Fruit fly (Drosophila melanogaster) whole organism, embryonic: Measurements from ENCODE around the gene nkt.
A peak's percentile ranks its signal among the peaks of the same experiment; 100 is the strongest.

Experiments used
- Atf6 ChIP-seq: fragments of 200-800 bp; sonication (Bioruptor generic); IDR thresholded peaks from 2 replicates; pipeline ENCODE4 v1.3.6; 2022; ENCODE audit warnings: missing biosample characterization, missing genetic modification characterization
- CG11560 ChIP-seq: fragments of 200-800 bp; sonication (Bioruptor generic); IDR thresholded peaks from 3 replicates; pipeline ENCODE4 v1.3.6; 2022; ENCODE audit warnings: missing biosample characterization, missing genetic modification characterization
- CG12391 ChIP-seq: fragments of 200-800 bp; sonication (Bioruptor generic); optimal IDR thresholded peaks from 3 replicates; lab custom pipeline; 2018; ENCODE audit warnings: missing biosample characterization, mild to moderate bottlenecking, missing genetic modification characterization, moderate library complexity
- CG13123 ChIP-seq: fragments of 200-800 bp; sonication (Bioruptor generic); optimal IDR thresholded peaks from 2 replicates; lab custom pipeline; 2016; ENCODE audit warnings: missing biosample characterization, missing genetic modification characterization
- CG13775 ChIP-seq: fragments of 200-800 bp; sonication (Bioruptor generic); optimal IDR thresholded peaks from 3 replicates; lab custom pipeline; 2017; ENCODE audit warnings: missing biosample characterization, mild to moderate bottlenecking, missing genetic modification characterization
- CG16813 ChIP-seq: fragments of 200-800 bp; sonication (Bioruptor generic); IDR thresholded peaks from 3 replicates; pipeline ENCODE4 v1.3.6; 2022; ENCODE audit warnings: missing biosample characterization, missing genetic modification characterization; ENCODE audit not compliant: partially characterized antibody
- CG16863 ChIP-seq: fragments of 200-800 bp; sonication (Bioruptor generic); optimal IDR thresholded peaks from 3 replicates; lab custom pipeline; 2016; ENCODE audit warnings: missing biosample characterization, missing genetic modification characterization
- CG18619 ChIP-seq: fragments of 200-800 bp; sonication (Bioruptor generic); optimal IDR thresholded peaks from 3 replicates; lab custom pipeline; 2017; ENCODE audit warnings: missing biosample characterization, mild to moderate bottlenecking, missing genetic modification characterization
- CG2875 ChIP-seq: fragments of 200-800 bp; sonication (Bioruptor generic); optimal IDR thresholded peaks from 2 replicates; lab custom pipeline; 2017; ENCODE audit warnings: missing biosample characterization, mild to moderate bottlenecking, missing genetic modification characterization, missing genetic modification reagents
- CG32767 ChIP-seq: fragments of 200-800 bp; sonication (Bioruptor generic); IDR thresholded peaks from 2 replicates; pipeline ENCODE4 v1.3.6; 2022; ENCODE audit warnings: missing biosample characterization, missing genetic modification characterization
- CG33557 ChIP-seq: fragments of 200-800 bp; sonication (Bioruptor generic); optimal IDR thresholded peaks from 2 replicates; lab custom pipeline; 2019; ENCODE audit warnings: missing biosample characterization, mild to moderate bottlenecking, missing genetic modification characterization, moderate library complexity
- CG34224 ChIP-seq: fragments of 200-800 bp; sonication (Bioruptor generic); IDR thresholded peaks from 3 replicates; pipeline ENCODE4 v1.3.6; 2022; ENCODE audit warnings: missing biosample characterization, missing genetic modification characterization; ENCODE audit not compliant: partially characterized antibody
- CG6272 ChIP-seq: fragments of 200-800 bp; sonication (Bioruptor generic); IDR thresholded peaks from 2 replicates; pipeline ENCODE4 v1.3.6; 2022; ENCODE audit warnings: missing biosample characterization, missing genetic modification characterization
- CG7357 ChIP-seq: fragments of 200-800 bp; sonication (Bioruptor generic); IDR thresholded peaks from 3 replicates; pipeline ENCODE4 v1.3.6; 2022; ENCODE audit warnings: missing biosample characterization, missing genetic modification characterization
- CG7556 ChIP-seq: fragments of 200-800 bp; sonication (Bioruptor generic); optimal IDR thresholded peaks from 2 replicates; lab custom pipeline; 2017; ENCODE audit warnings: missing biosample characterization, mild to moderate bottlenecking, missing genetic modification characterization
- CG8359 ChIP-seq: fragments of 200-800 bp; sonication (Bioruptor generic); optimal IDR thresholded peaks from 2 replicates; lab custom pipeline; 2017; ENCODE audit warnings: missing biosample characterization, mild to moderate bottlenecking, missing genetic modification characterization, borderline replicate concordance
- CG9817 ChIP-seq: fragments of 200-800 bp; sonication (Bioruptor generic); optimal IDR thresholded peaks from 2 replicates; lab custom pipeline; 2018; ENCODE audit warnings: missing biosample characterization, mild to moderate bottlenecking, missing genetic modification characterization, moderate library complexity
- Drgx ChIP-seq: fragments of 200-800 bp; sonication (Bioruptor generic); IDR thresholded peaks from 2 replicates; pipeline ENCODE4 v1.3.6; 2022; ENCODE audit warnings: missing biosample characterization, missing genetic modification characterization
- GATAe ChIP-seq: fragments of 200-800 bp; sonication (Bioruptor generic); conservative IDR thresholded peaks from 2 replicates; pipeline ENCODE4 v1.3.6; 2022; ENCODE audit warnings: missing biosample characterization, missing genetic modification characterization
- Gug ChIP-seq: fragments of 200-800 bp; sonication (Bioruptor generic); IDR thresholded peaks from 4 replicates; pipeline ENCODE4 v1.3.6; 2022; ENCODE audit warnings: missing biosample characterization, missing genetic modification characterization
- HLH54F ChIP-seq: fragments of 200-800 bp; sonication (Bioruptor generic); optimal IDR thresholded peaks from 3 replicates; lab custom pipeline; 2016; ENCODE audit warnings: missing biosample characterization, missing genetic modification characterization
- HmgZ ChIP-seq: fragments of 200-800 bp; sonication (Bioruptor generic); optimal IDR thresholded peaks from 2 replicates; lab custom pipeline; 2018; ENCODE audit warnings: missing biosample characterization, mild to moderate bottlenecking, missing genetic modification characterization
- Hr78 ChIP-seq, 2 experiments: fragments of 200-800 bp in 1 of 2; fragments of >200 bp in 1 of 2; sonication (Bioruptor generic) in 1 of 2; optimal IDR thresholded peaks; 2 replicates each; lab custom pipeline; 2017 to 2019; ENCODE audit warnings: missing biosample characterization in 2 of 2, missing genetic modification characterization in 2 of 2, mild to moderate bottlenecking in 1 of 2, moderate library complexity in 1 of 2
- Jarid2 ChIP-seq: fragments of 200-800 bp; sonication (Bioruptor generic); optimal IDR thresholded peaks from 3 replicates; lab custom pipeline; 2017; ENCODE audit warnings: mild to moderate bottlenecking, missing biosample characterization, missing genetic modification reagents, missing genetic modification characterization
- Lhr ChIP-seq: fragments of 200-800 bp; sonication (Bioruptor generic); optimal IDR thresholded peaks from 3 replicates; lab custom pipeline; 2017; ENCODE audit warnings: mild to moderate bottlenecking, missing biosample characterization, missing genetic modification reagents, missing genetic modification characterization
- Myb ChIP-seq: fragments of 200-800 bp; sonication (Bioruptor generic); optimal IDR thresholded peaks from 2 replicates; lab custom pipeline; 2016; ENCODE audit warnings: missing biosample characterization, missing genetic modification characterization
- Usf ChIP-seq: fragments of 200-800 bp; sonication (Bioruptor generic); optimal IDR thresholded peaks from 2 replicates; lab custom pipeline; 2017; ENCODE audit warnings: missing genotype, missing biosample characterization, missing genetic modification characterization
- bsh ChIP-seq, 2 experiments: fragments of 200-800 bp; sonication (Bioruptor generic); optimal IDR thresholded peaks; 2 replicates each; lab custom pipeline; 2017 to 2018; ENCODE audit warnings: mild to moderate bottlenecking in 2 of 2, missing biosample characterization in 2 of 2, missing genetic modification characterization in 2 of 2, moderate library complexity in 1 of 2
- cg ChIP-seq: fragments of 200-800 bp; sonication (Bioruptor generic); optimal IDR thresholded peaks from 3 replicates; lab custom pipeline; 2019; ENCODE audit warnings: missing biosample characterization, mild to moderate bottlenecking, missing genetic modification characterization, moderate library complexity
- fu2 ChIP-seq: fragments of 200-800 bp; sonication (Bioruptor generic); optimal IDR thresholded peaks from 2 replicates; lab custom pipeline; 2016; ENCODE audit warnings: missing biosample characterization, missing genetic modification characterization
- gcm ChIP-seq: fragments of 200-800 bp; sonication (Bioruptor generic); optimal IDR thresholded peaks from 2 replicates; lab custom pipeline; 2019; ENCODE audit warnings: missing biosample characterization, mild to moderate bottlenecking, missing genetic modification characterization, moderate library complexity
- gem ChIP-seq: fragments of 200-800 bp; sonication (Bioruptor generic); optimal IDR thresholded peaks from 2 replicates; lab custom pipeline; 2019; ENCODE audit warnings: missing biosample characterization, mild to moderate bottlenecking, missing genetic modification characterization, moderate library complexity
- gfzf ChIP-seq: fragments of 200-800 bp; sonication (Bioruptor generic); optimal IDR thresholded peaks from 2 replicates; lab custom pipeline; 2016; ENCODE audit warnings: missing biosample characterization, mild to moderate bottlenecking, missing genetic modification characterization, moderate library complexity
- gsb ChIP-seq: fragments of 200-800 bp; sonication (Bioruptor generic); IDR thresholded peaks from 2 replicates; pipeline ENCODE4 v1.3.6; 2022; ENCODE audit warnings: missing biosample characterization, missing genetic modification characterization
- gsb-n ChIP-seq: fragments of 200-800 bp; sonication (Bioruptor generic); optimal IDR thresholded peaks from 3 replicates; lab custom pipeline; 2018; ENCODE audit warnings: missing biosample characterization, mild to moderate bottlenecking, missing genetic modification characterization
- hth ChIP-seq: fragments of >200 bp; optimal IDR thresholded peaks from 2 replicates; lab custom pipeline; 2017; ENCODE audit warnings: inconsistent platforms
- kni ChIP-seq: fragments of 200-800 bp; sonication (Bioruptor generic); optimal IDR thresholded peaks from 3 replicates; lab custom pipeline; 2017; ENCODE audit warnings: mild to moderate bottlenecking, missing biosample characterization, missing genetic modification reagents, missing genetic modification characterization
- lola ChIP-seq, 3 experiments: fragments of >200 bp in 2 of 3; fragments of 200-800 bp in 1 of 3; sonication (Bioruptor generic) in 1 of 3; optimal IDR thresholded peaks; 2 replicates each; lab custom pipeline; 2017 to 2019; ENCODE audit warnings: missing biosample characterization in 3 of 3, missing genetic modification characterization in 3 of 3, mild to moderate bottlenecking in 1 of 3, moderate library complexity in 1 of 3
- org-1 ChIP-seq: fragments of 200-800 bp; sonication (Bioruptor generic); optimal IDR thresholded peaks from 2 replicates; lab custom pipeline; 2017; ENCODE audit warnings: missing biosample characterization, missing genetic modification characterization
- pan ChIP-seq, 4 experiments: fragments of >200 bp in 3 of 4; fragments of 200-800 bp in 1 of 4; sonication (Bioruptor generic) in 1 of 4; optimal IDR thresholded peaks in 3 of 4; IDR thresholded peaks in 1 of 4; 2 replicates each; pipeline versions ENCODE4 v1.3.6 to Lab custom; 2017 to 2022; ENCODE audit warnings: missing biosample characterization in 2 of 4, missing genetic modification characterization in 2 of 4, mixed read lengths in 1 of 4
- sens ChIP-seq: fragments of 200-800 bp; sonication (Bioruptor generic); peaks from one replicate; lab custom pipeline; 2016; ENCODE audit warnings: missing biosample characterization, missing genetic modification characterization
- seq ChIP-seq: fragments of 200-800 bp; sonication (Bioruptor generic); IDR thresholded peaks from 2 replicates; pipeline ENCODE4 v1.3.6; 2022; ENCODE audit warnings: missing biosample characterization, missing genetic modification characterization
- tll ChIP-seq, 2 experiments: fragments of 200-800 bp in 1 of 2; fragments of >200 bp in 1 of 2; sonication (Bioruptor generic) in 1 of 2; optimal IDR thresholded peaks; 2 replicates each; lab custom pipeline; 2017 to 2019; ENCODE audit warnings: missing biosample characterization in 2 of 2, missing genetic modification characterization in 2 of 2, mild to moderate bottlenecking in 1 of 2, moderate library complexity in 1 of 2
- trh ChIP-seq: fragments of 200-800 bp; sonication (Bioruptor generic); optimal IDR thresholded peaks from 2 replicates; lab custom pipeline; 2016; ENCODE audit warnings: missing biosample characterization, missing genetic modification characterization
- usp ChIP-seq: fragments of >200 bp; optimal IDR thresholded peaks from 2 replicates; lab custom pipeline; 2017; ENCODE audit warnings: missing biosample characterization, missing genetic modification characterization
- zen2 ChIP-seq: fragments of 200-800 bp; sonication (Bioruptor generic); IDR thresholded peaks from 3 replicates; pipeline ENCODE4 v1.3.6; 2022; ENCODE audit warnings: missing biosample characterization, missing genetic modification characterization; ENCODE audit not compliant: partially characterized antibody

Gene nkt

DNA sequence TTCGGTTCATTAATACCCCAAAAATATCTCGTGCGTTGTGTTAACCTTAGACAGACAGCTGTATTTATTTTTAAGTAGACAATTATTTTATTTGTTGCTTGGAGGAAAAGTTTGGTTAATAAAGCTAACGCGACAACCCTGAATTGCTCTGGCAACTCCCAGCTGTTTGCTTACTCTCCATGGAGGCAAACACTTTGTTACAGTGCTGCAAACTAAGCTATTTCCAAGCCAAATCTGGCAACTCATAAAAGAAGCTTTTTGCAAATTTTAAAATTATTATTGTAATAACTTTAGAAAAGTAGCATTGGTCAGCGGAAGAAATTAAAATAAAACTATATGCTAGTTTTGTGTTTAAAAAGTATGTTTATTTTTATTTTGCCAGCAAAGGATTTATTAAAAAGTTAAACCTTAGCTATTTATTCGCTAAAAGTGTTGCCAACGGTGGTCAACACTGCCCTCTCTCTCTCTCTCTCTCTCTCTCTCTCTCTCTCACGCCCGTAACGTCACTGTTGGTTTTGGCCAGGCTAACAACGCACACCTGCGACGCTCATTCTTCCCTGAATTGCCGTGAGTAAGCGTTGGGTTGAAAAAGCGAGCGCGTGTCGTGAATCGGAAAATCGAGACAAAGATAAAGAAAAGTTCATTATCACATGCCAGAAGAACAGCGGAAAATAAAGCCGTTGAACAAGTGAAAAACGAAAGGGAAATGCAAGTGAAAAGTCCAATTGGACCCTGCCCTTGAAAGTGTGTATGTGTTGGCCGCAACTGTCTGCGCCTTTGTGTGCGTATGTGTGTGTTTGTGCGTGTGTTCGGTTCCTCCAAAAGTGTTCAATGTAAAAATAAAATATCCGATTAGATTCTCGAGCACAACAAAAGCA is 14.3 kb downstream of the nkt start (continued):
- 0 out of 2 replicates have a peak, but pooled peaks have one; percentile 77 for TF ChIP-seq GATAe (GFP tag; lab: Robert Waterston, UW)
- no peak for TF ChIP-seq pan (optimal IDR thresholded peaks at IDR 0.05; lab: Kevin White, UChicago)
- peak in 1 of 2 experiments; percentile 97 for TF ChIP-seq pan (GFP tag; optimal IDR thresholded peaks at IDR 0.05 in 1 of 2, IDR thresholded peaks at IDR 0.05 in 1 of 2)
- peak; percentile 83 for TF ChIP-seq CG32767 (GFP tag; lab: Robert Waterston, UW)
- peak; percentile 48 for TF ChIP-seq CG8359
- peak; percentile 79 for TF ChIP-seq CG11560
- no peak for TF ChIP-seq CG34224 (GFP tag; lab: Robert Waterston, UW)
- TF ChIP-seq usp (GFP tag; lab: Kevin White, UChicago), result no peak
- TF ChIP-seq gsb (GFP tag; lab: Robert Waterston, UW), result peak; percentile 87
- peak; percentile 80 for TF ChIP-seq cg (GFP tag; lab: Kevin White, UChicago)
- TF ChIP-seq hth (lab: Kevin White, UChicago), result no peak
- TF ChIP-seq CG7556 (GFP tag; lab: Kevin White, UChicago), result peak; percentile 90
- TF ChIP-seq gcm (GFP tag; lab: Kevin White, UChicago), result peak; percentile 82
- TF ChIP-seq gfzf (GFP tag; lab: Kevin White, UChicago), result no peak
- peak; percentile 86 for TF ChIP-seq CG16863 (GFP tag; lab: Kevin White, UChicago)
- peak; percentile 84 for TF ChIP-seq CG13123 (GFP tag; lab: Kevin White, UChicago)
- peak; percentile 49 for TF ChIP-seq Lhr (GFP tag; lab: Kevin White, UChicago)
- peak; percentile 85 for TF ChIP-seq CG18619
- peak; percentile 89 for TF ChIP-seq HmgZ (tag; lab: Kevin White, UChicago)
- TF ChIP-seq tll (GFP tag; optimal IDR thresholded peaks at IDR 0.05; lab: Kevin White, UChicago), result peak in 1 of 2 experiments; percentile 66
- TF ChIP-seq gem, result peak; percentile 92
- peak; percentile 83 for TF ChIP-seq CG9817 (tag; lab: Kevin White, UChicago)
- peak; percentile 71 for TF ChIP-seq Usf (GFP tag; lab: Kevin White, UChicago)
- peak; percentile 84 for TF ChIP-seq CG7357 (GFP tag; lab: Robert Waterston, UW)
- TF ChIP-seq Atf6 (GFP tag; lab: Robert Waterston, UW), result peak; percentile 93
- peak; percentile 98 for TF ChIP-seq sens
- peak; percentile 44 for TF ChIP-seq trh (GFP tag; lab: Kevin White, UChicago)
- TF ChIP-seq CG16813 (GFP tag; lab: Robert Waterston, UW), result no peak
- peak in 1 of 3 experiments; percentile 63 for TF ChIP-seq lola (GFP tag; optimal IDR thresholded peaks at IDR 0.05; lab: Kevin White, UChicago)
- peak; percentile 59 to 84 for TF ChIP-seq bsh (GFP tag; optimal IDR thresholded peaks at IDR 0.05; lab: Kevin White, UChicago)
- TF ChIP-seq CG33557 (GFP tag; lab: Kevin White, UChicago), result peak; percentile 30
- TF ChIP-seq CG12391, result peak; percentile 87
- TF ChIP-seq Drgx, result peak; percentile 98
- peak; percentile 88 for TF ChIP-seq Gug
- peak; percentile 83 for TF ChIP-seq CG6272
- peak; percentile 81 for TF ChIP-seq CG2875
- no peak for TF ChIP-seq Hr78 (GFP tag; optimal IDR thresholded peaks at IDR 0.05; lab: Kevin White, UChicago)
- peak; percentile 70 for TF ChIP-seq Myb (GFP tag; lab: Kevin White, UChicago)
- peak; percentile 79 for TF ChIP-seq kni (GFP tag; lab: Kevin White, UChicago)
- TF ChIP-seq zen2 (GFP tag; lab: Robert Waterston, UW), result no peak
- TF ChIP-seq gsb-n (tag; lab: Kevin White, UChicago), result peak; percentile 79
- peak; percentile 81 for TF ChIP-seq fu2
- TF ChIP-seq HLH54F (GFP tag; lab: Kevin White, UChicago), result peak; percentile 89
- TF ChIP-seq seq (GFP tag; lab: Robert Waterston, UW), result peak; percentile 91
- peak; percentile 71 for TF ChIP-seq Jarid2 (GFP tag; lab: Kevin White, UChicago)
- peak; percentile 83 for TF ChIP-seq CG13775 (GFP tag; lab: Kevin White, UChicago)
- TF ChIP-seq org-1 (GFP tag; lab: Kevin White, UChicago), result peak; percentile 83
